Worm (Caenorhabditis elegans) whole organism, young adult: ENCODE data around the gene zyg-11.

Experiments used
- B0019.2 ChIP-seq: fragments of 200-800 bp; sonication (Bioruptor generic); conservative IDR thresholded peaks from 2 replicates; pipeline ENCODE4 v1.3.6; 2022; ENCODE audit warnings: missing genetic modification reagents, missing genetic modification characterization, missing compliant biosample characterization
- B0035.1 ChIP-seq: sonication (generic microtip); optimal IDR thresholded peaks from 2 replicates; lab custom pipeline; 2016; ENCODE audit warnings: missing genetic modification characterization, mild to moderate bottlenecking, missing compliant biosample characterization, missing genotype, missing genetic modification reagents
- B0261.1 ChIP-seq: sonication (generic microtip); optimal IDR thresholded peaks from 2 replicates; lab custom pipeline; 2016; ENCODE audit warnings: mild to moderate bottlenecking, missing genetic modification characterization, moderate library complexity, missing compliant biosample characterization
- C06A6.2 ChIP-seq: fragments of 200-800 bp; sonication (Bioruptor generic); conservative IDR thresholded peaks from 2 replicates; pipeline ENCODE4 v1.3.6; 2022; ENCODE audit warnings: missing genetic modification characterization, missing compliant biosample characterization
- D2030.7 ChIP-seq: fragments of 200-800 bp; sonication (Bioruptor generic); IDR thresholded peaks from 2 replicates; pipeline ENCODE4 v1.3.6; 2022; ENCODE audit warnings: missing genetic modification reagents, missing genetic modification characterization, missing compliant biosample characterization
- F10E7.11 ChIP-seq: sonication (generic microtip); optimal IDR thresholded peaks from 2 replicates; lab custom pipeline; 2017; ENCODE audit warnings: mild to moderate bottlenecking, missing genetic modification characterization, moderate library complexity, missing compliant biosample characterization
- F23B12.7 ChIP-seq: sonication (generic microtip); optimal IDR thresholded peaks from 2 replicates; lab custom pipeline; 2017; ENCODE audit warnings: missing genetic modification characterization, mild to moderate bottlenecking, missing compliant biosample characterization, antibody characterized with exemption, moderate library complexity; ENCODE audit not compliant: insufficient read depth
- F55B11.4 ChIP-seq: sonication (generic microtip); optimal IDR thresholded peaks from 2 replicates; lab custom pipeline; 2016; ENCODE audit warnings: missing compliant biosample characterization, missing genetic modification characterization, borderline replicate concordance; ENCODE audit not compliant: insufficient read depth
- Y53F4B.3 ChIP-seq: fragments of 200-800 bp; sonication (Bioruptor generic); IDR thresholded peaks from 2 replicates; pipeline ENCODE4 v1.3.6; 2022; ENCODE audit warnings: missing genetic modification reagents, missing genetic modification characterization, missing compliant biosample characterization
- ZK185.1 ChIP-seq: sonication (generic microtip); optimal IDR thresholded peaks from 2 replicates; lab custom pipeline; 2016; ENCODE audit warnings: mild to moderate bottlenecking, missing genetic modification characterization, missing compliant biosample characterization; ENCODE audit not compliant: poor library complexity, severe bottlenecking
- ama-1 ChIP-seq, 3 experiments: fragments of 150-350 bp in 1 of 3; sonication (generic microtip) in 2 of 3; optimal IDR thresholded peaks; 2 replicates each; lab custom pipeline; 2014 to 2018; ENCODE audit warnings: missing biosample characterization in 2 of 3, missing genetic modification characterization in 2 of 3, missing genetic modification reagents in 2 of 3
- aptf-3 ChIP-seq: fragments of 200-800 bp; sonication (Bioruptor generic); IDR thresholded peaks from 2 replicates; pipeline ENCODE4 v1.3.6; 2022; ENCODE audit warnings: missing genetic modification characterization, missing compliant biosample characterization
- atf-7 ChIP-seq: sonication (generic microtip); optimal IDR thresholded peaks from 2 replicates; lab custom pipeline; 2017; ENCODE audit warnings: mild to moderate bottlenecking, missing genetic modification characterization, missing compliant biosample characterization
- athp-1 ChIP-seq: sonication (generic microtip); optimal IDR thresholded peaks from 2 replicates; lab custom pipeline; 2017; ENCODE audit warnings: mild to moderate bottlenecking, missing genetic modification characterization, missing compliant biosample characterization
- attf-3 ChIP-seq: fragments of 200-800 bp; sonication (Bioruptor generic); conservative IDR thresholded peaks from 2 replicates; pipeline ENCODE4 v1.3.6; 2022; ENCODE audit warnings: missing genetic modification reagents, missing genetic modification characterization, missing compliant biosample characterization
- attf-6 ChIP-seq: fragments of 200-800 bp; sonication (Bioruptor generic); IDR thresholded peaks from 2 replicates; pipeline ENCODE4 v1.3.6; 2022; ENCODE audit warnings: missing genetic modification reagents, missing genetic modification characterization, missing compliant biosample characterization
- bed-2 ChIP-seq: fragments of 200-800 bp; sonication (Bioruptor generic); IDR thresholded peaks from 2 replicates; pipeline ENCODE4 v1.3.6; 2022; ENCODE audit warnings: missing genetic modification reagents, missing genetic modification characterization, missing compliant biosample characterization
- cebp-1 ChIP-seq, 2 experiments: fragments of 200-800 bp in 1 of 2; sonication (Bioruptor generic) in 1 of 2; sonication (generic microtip) in 1 of 2; IDR thresholded peaks in 1 of 2; optimal IDR thresholded peaks in 1 of 2; 2 replicates each; pipeline versions ENCODE4 v1.3.6 to Lab custom; 2017 to 2022; ENCODE audit warnings: missing compliant biosample characterization in 2 of 2, missing genetic modification characterization in 2 of 2, mild to moderate bottlenecking in 1 of 2, missing genetic modification reagents in 1 of 2, moderate library complexity in 1 of 2
- cebp-2 ChIP-seq: fragments of 200-800 bp; sonication (Bioruptor generic); IDR thresholded peaks from 2 replicates; pipeline ENCODE4 v1.3.6; 2022; ENCODE audit warnings: missing genetic modification characterization, missing compliant biosample characterization
- ceh-91 ChIP-seq: fragments of 200-800 bp; sonication (Bioruptor generic); IDR thresholded peaks from 2 replicates; pipeline ENCODE4 v1.3.6; 2022; ENCODE audit warnings: missing genetic modification reagents, missing genetic modification characterization, missing compliant biosample characterization
- dox-1 ChIP-seq: fragments of 200-800 bp; sonication (Bioruptor generic); IDR thresholded peaks from 2 replicates; pipeline ENCODE4 v1.3.6; 2022; ENCODE audit warnings: missing genetic modification reagents, missing genetic modification characterization, missing compliant biosample characterization
- dpff-1 ChIP-seq: sonication (generic microtip); optimal IDR thresholded peaks from 2 replicates; lab custom pipeline; 2017; ENCODE audit warnings: mild to moderate bottlenecking, missing genetic modification characterization, missing compliant biosample characterization
- dpl-1 ChIP-seq: fragments of 150-350 bp; optimal IDR thresholded peaks from 2 replicates; lab custom pipeline; 2014; ENCODE audit warnings: missing biosample characterization, missing genetic modification reagents, missing genetic modification characterization
- ekl-4 ChIP-seq: fragments of 200-800 bp; sonication (Bioruptor generic); IDR thresholded peaks from 2 replicates; pipeline ENCODE4 v1.3.6; 2022; ENCODE audit warnings: missing genetic modification reagents, missing genetic modification characterization, missing compliant biosample characterization
- him-1 ChIP-seq: sonication (generic microtip); optimal IDR thresholded peaks from 2 replicates; lab custom pipeline; 2016; ENCODE audit warnings: missing genotype, missing genetic modification reagents, missing genetic modification characterization, missing compliant biosample characterization
- hmg-1.2 ChIP-seq: fragments of 200-800 bp; sonication (Bioruptor generic); IDR thresholded peaks from 2 replicates; pipeline ENCODE4 v1.3.6; 2022; ENCODE audit warnings: missing genetic modification reagents, missing genetic modification characterization, missing compliant biosample characterization
- hrde-1 ChIP-seq: sonication (generic microtip); optimal IDR thresholded peaks from 2 replicates; lab custom pipeline; 2016; ENCODE audit warnings: missing genetic modification characterization, mild to moderate bottlenecking, missing compliant biosample characterization, moderate library complexity, missing genotype, missing genetic modification reagents, borderline replicate concordance
- hsf-1 ChIP-seq: fragments of 200-800 bp; sonication (Bioruptor generic); IDR thresholded peaks from 2 replicates; pipeline ENCODE4 v1.3.6; 2022; ENCODE audit warnings: missing genetic modification reagents, missing genetic modification characterization, missing compliant biosample characterization
- let-526 ChIP-seq: fragments of 200-800 bp; sonication (Bioruptor generic); IDR thresholded peaks from 2 replicates; pipeline ENCODE4 v1.3.6; 2022; ENCODE audit warnings: missing genetic modification reagents, missing genetic modification characterization, missing compliant biosample characterization
- lin-54 ChIP-seq: fragments of 200-800 bp; sonication (Bioruptor generic); optimal IDR thresholded peaks from 2 replicates; lab custom pipeline; 2018; ENCODE audit warnings: mild to moderate bottlenecking, missing genetic modification characterization, missing compliant biosample characterization
- lsy-27 ChIP-seq: sonication (generic microtip); optimal IDR thresholded peaks from 2 replicates; lab custom pipeline; 2017; ENCODE audit warnings: missing genetic modification characterization, mild to moderate bottlenecking, missing compliant biosample characterization, antibody characterized with exemption, missing genotype, borderline replicate concordance; ENCODE audit not compliant: insufficient read depth
- madf-10 ChIP-seq: sonication (generic microtip); optimal IDR thresholded peaks from 2 replicates; lab custom pipeline; 2016; ENCODE audit warnings: mild to moderate bottlenecking, missing genetic modification characterization, missing compliant biosample characterization
- madf-3 ChIP-seq: fragments of 200-800 bp; sonication (Bioruptor generic); IDR thresholded peaks from 2 replicates; pipeline ENCODE4 v1.3.6; 2022; ENCODE audit warnings: missing genetic modification reagents, missing genetic modification characterization, missing compliant biosample characterization
- madf-8 ChIP-seq: fragments of 200-800 bp; sonication (Bioruptor generic); conservative IDR thresholded peaks from 2 replicates; pipeline ENCODE4 v1.3.6; 2022; ENCODE audit warnings: missing genetic modification reagents, missing genetic modification characterization, missing compliant biosample characterization
- nfyb-1 ChIP-seq: fragments of 200-800 bp; sonication (Bioruptor generic); IDR thresholded peaks from 2 replicates; pipeline ENCODE4 v1.3.6; 2022; ENCODE audit warnings: missing genetic modification reagents, missing genetic modification characterization, missing compliant biosample characterization
- nhr-120 ChIP-seq: fragments of 200-800 bp; sonication (Bioruptor generic); IDR thresholded peaks from 2 replicates; pipeline ENCODE4 v1.3.6; 2022; ENCODE audit warnings: missing genetic modification characterization, missing compliant biosample characterization
- pbrm-1 ChIP-seq: fragments of 200-800 bp; sonication (Bioruptor generic); IDR thresholded peaks from 2 replicates; pipeline ENCODE4 v1.3.6; 2022; ENCODE audit warnings: missing genetic modification reagents, missing genetic modification characterization, missing compliant biosample characterization
- rcor-1 ChIP-seq: fragments of 200-800 bp; sonication (Bioruptor generic); IDR thresholded peaks from 2 replicates; pipeline ENCODE4 v1.3.6; 2022; ENCODE audit warnings: missing genetic modification reagents, missing genetic modification characterization, missing compliant biosample characterization
- tbp1 ChIP-seq: fragments of 200-800 bp; sonication (Bioruptor generic); optimal IDR thresholded peaks from 2 replicates; lab custom pipeline; 2018; ENCODE audit warnings: mild to moderate bottlenecking, missing genetic modification characterization, missing compliant biosample characterization
- zim-3 ChIP-seq: sonication (generic microtip); optimal IDR thresholded peaks from 2 replicates; lab custom pipeline; 2017; ENCODE audit warnings: mild to moderate bottlenecking, missing genetic modification characterization, moderate library complexity, missing compliant biosample characterization
- ztf-22 ChIP-seq: fragments of 200-800 bp; sonication (Bioruptor generic); optimal IDR thresholded peaks from 2 replicates; lab custom pipeline; 2018; ENCODE audit warnings: mild to moderate bottlenecking, missing genetic modification characterization, moderate library complexity, missing compliant biosample characterization

The zyg-11 gene

DNA sequence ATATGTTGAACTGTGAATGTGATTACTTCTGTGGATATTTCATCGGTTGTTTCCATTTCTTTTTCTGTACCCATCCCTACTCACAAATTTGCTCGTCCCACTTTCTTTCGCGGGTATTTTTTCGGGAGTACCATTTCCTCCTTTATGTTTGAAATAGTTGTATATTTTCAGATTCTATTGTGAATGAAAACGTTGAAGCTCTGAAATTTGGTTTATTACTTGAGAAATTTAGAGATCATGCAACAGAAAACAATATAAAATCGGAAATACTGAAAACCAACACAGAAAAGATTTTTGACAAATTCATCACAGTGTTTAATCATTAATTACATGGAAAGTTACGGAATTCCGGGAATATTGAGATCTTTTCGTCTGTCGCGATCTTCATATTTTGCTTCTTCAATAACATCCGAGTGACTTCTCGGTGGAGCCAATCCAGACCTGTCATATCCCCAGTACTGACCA, 3.1 kb downstream of the zyg-11 start (continued):
- TF ChIP-seq Y53F4B.3 (GFP tag; lab: Robert Waterston, UW) (no peak), let-526 (GFP tag; lab: Robert Waterston, UW) (no peak), nhr-120 (GFP tag; lab: Robert Waterston, UW) (no peak), F23B12.7 (tag; lab: Kevin White, UChicago) (no peak), C06A6.2 (GFP tag; lab: Robert Waterston, UW) (no peak), B0019.2 (no peak), ztf-22 (peak; percentile 51), him-1 (tag; lab: Kevin White, UChicago) (no peak), dpff-1 (tag; lab: Kevin White, UChicago) (no peak)
- TF ChIP-seq, all 124 proteins: peak for 35

DNA sequence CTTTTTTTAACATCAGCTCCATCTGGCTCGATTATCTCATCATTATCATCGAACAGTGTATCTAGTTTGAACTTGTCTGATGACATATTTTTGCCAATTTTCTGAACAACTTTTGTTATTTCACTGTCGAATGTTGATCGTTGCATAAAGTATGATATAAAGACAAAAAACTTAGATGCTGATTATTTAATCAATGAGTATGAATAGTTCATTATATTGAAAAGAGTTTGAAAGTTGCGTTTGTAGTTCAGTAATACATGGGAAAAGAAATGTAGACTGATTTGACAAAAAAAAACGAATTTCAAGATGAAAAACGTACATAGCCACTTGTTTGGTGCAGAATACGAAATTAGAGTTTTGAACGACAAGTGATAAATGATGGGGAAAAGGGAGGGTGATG, 5.0 kb downstream of the zyg-11 start, which contains the start of gene hda-2:
Gene hda-2, minus strand, starts transcription at position 101 of the 400 bp plus-strand sequence.
- TF ChIP-seq ama-1 (optimal IDR thresholded peaks at IDR 0.05; lab: Kevin White, UChicago) (no peak), ama-1 (GFP tag; optimal IDR thresholded peaks at IDR 0.05; lab: Kevin White, UChicago) (no peak), ekl-4 (0 out of 2 replicates have a peak, but pooled peaks have one; percentile 26), pbrm-1 (GFP tag; lab: Robert Waterston, UW) (0 out of 2 replicates have a peak, but pooled peaks have one; percentile 18), F23B12.7 (tag; lab: Kevin White, UChicago) (no peak), hrde-1 (tag; lab: Kevin White, UChicago) (peak; percentile 9)

DNA sequence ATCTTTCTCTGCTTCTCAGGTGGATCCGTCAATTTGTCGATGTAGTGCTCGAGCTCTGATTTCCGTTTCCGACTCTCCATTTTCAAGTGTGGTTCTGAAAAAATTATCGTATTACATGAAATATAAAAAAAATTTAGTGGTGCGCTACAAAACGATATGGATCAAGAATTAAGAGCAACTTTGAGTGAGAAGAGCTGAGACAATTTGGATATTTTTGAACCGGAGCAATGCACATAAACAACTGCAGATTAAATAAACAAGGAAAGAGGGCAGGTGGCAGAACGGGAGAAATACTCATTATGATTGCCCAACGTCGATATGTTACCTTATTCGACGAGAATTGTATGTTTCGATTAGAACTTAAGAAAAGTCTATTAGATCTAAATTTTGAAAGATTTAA, 10.2 kb downstream of the zyg-11 start, which contains the start of gene swsn-7:
Gene swsn-7, minus strand, starts transcription at position 101 of the 400 bp plus-strand sequence.
- no peak for TF ChIP-seq dpl-1 (GFP tag; lab: Kevin White, UChicago)
- TF ChIP-seq rcor-1 (GFP tag; lab: Robert Waterston, UW): no peak
- no peak for TF ChIP-seq madf-10 (tag; lab: Kevin White, UChicago)
- no peak for TF ChIP-seq tbp1 (GFP tag; lab: Kevin White, UChicago)
- TF ChIP-seq madf-3: no peak
- no peak for TF ChIP-seq atf-7 (tag; lab: Kevin White, UChicago)
- no peak for TF ChIP-seq hmg-1.2 (GFP tag; lab: Robert Waterston, UW)
- no peak for TF ChIP-seq athp-1 (tag; lab: Kevin White, UChicago)
- TF ChIP-seq attf-3 (GFP tag; lab: Robert Waterston, UW): no peak
- no peak for TF ChIP-seq madf-8 (GFP tag; lab: Robert Waterston, UW)
- no peak for TF ChIP-seq B0261.1 (tag; lab: Kevin White, UChicago)
- TF ChIP-seq nfyb-1 (GFP tag; lab: Robert Waterston, UW): no peak
- no peak for TF ChIP-seq C06A6.2 (GFP tag; lab: Robert Waterston, UW)
- TF ChIP-seq cebp-2: no peak
- TF ChIP-seq dox-1 (GFP tag; lab: Robert Waterston, UW): no peak
- TF ChIP-seq lin-54 (GFP tag; lab: Kevin White, UChicago): no peak
- TF ChIP-seq, all 124 proteins: peak for 0

DNA sequence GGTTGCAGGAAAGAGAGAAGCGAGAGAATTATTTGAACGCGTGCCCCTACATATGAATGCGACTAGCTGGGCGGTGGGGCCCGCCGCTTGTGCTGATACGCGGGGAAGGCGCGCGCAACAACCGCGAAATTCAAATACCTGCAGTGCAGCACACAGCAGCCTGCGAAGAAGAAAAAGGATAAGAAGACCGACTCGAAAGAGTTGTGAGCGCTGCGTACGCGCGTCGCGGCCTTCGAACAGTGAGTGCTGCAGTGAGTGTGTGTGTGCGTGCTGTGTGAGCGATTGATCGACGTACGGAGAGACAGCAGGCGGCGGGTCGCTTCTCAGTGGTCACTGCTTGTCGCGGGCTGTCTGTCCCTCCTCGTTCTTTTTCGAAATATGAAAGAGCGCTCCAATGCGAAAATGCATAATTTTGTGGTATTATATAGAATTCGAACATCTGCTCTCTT, 10.8 kb downstream of the zyg-11 start:
- TF ChIP-seq madf-10 (tag; lab: Kevin White, UChicago) (peak; percentile 90), F23B12.7 (tag; lab: Kevin White, UChicago) (peak; percentile 22), F55B11.4 (tag; lab: Kevin White, UChicago) (no peak), ceh-91 (peak; percentile 60), bed-2 (GFP tag; lab: Robert Waterston, UW) (no peak), F10E7.11 (tag; lab: Kevin White, UChicago) (peak; percentile 23), zim-3 (tag; lab: Kevin White, UChicago) (peak; percentile 47), lsy-27 (tag; lab: Kevin White, UChicago) (no peak), hsf-1 (GFP tag; lab: Robert Waterston, UW) (0 out of 2 replicates have a peak, but pooled peaks have one; percentile 38), attf-3 (GFP tag; lab: Robert Waterston, UW) (peak; percentile 72), ZK185.1 (tag; lab: Kevin White, UChicago) (peak; percentile 41), cebp-1 (GFP tag; IDR thresholded peaks at IDR 0.05; lab: Robert Waterston, UW) (peak; percentile 78), cebp-1 (tag; optimal IDR thresholded peaks at IDR 0.05; lab: Kevin White, UChicago) (peak; percentile 92), D2030.7 (GFP tag; lab: Robert Waterston, UW) (no peak), lin-54 (GFP tag; lab: Kevin White, UChicago) (peak; percentile 78), hrde-1 (tag; lab: Kevin White, UChicago) (no peak), B0035.1 (tag; lab: Kevin White, UChicago) (peak; percentile 52), aptf-3 (GFP tag; lab: Robert Waterston, UW) (no peak), attf-6 (GFP tag; lab: Robert Waterston, UW) (no peak)
